Worm (Caenorhabditis elegans) whole organism, early embryonic: ENCODE results near the gene prcc-1.

Experiments
- ama-1 ChIP-seq: fragments of 150-350 bp; optimal IDR thresholded peaks from 2 replicates; lab custom pipeline; 2014
- flt-1 ChIP-seq: fragments of 200-800 bp; sonication (Bioruptor generic); IDR thresholded peaks from 2 replicates; pipeline ENCODE4 v1.3.6; 2022; ENCODE audit warnings: missing genetic modification characterization, missing compliant biosample characterization
- hmbx-1 ChIP-seq: sonication (generic microtip); optimal IDR thresholded peaks from 2 replicates; lab custom pipeline; 2016; ENCODE audit warnings: mild to moderate bottlenecking, missing genetic modification characterization, missing compliant biosample characterization
- pes-1 ChIP-seq: fragments of 200-800 bp; sonication (Bioruptor generic); IDR thresholded peaks from 2 replicates; pipeline ENCODE4 v1.3.6; 2022; ENCODE audit warnings: missing genetic modification reagents, missing genetic modification characterization, missing compliant biosample characterization
- tbx-11 ChIP-seq: fragments of 200-800 bp; sonication (Bioruptor generic); IDR thresholded peaks from 2 replicates; pipeline ENCODE4 v1.3.6; 2022; ENCODE audit warnings: missing genetic modification characterization, missing compliant biosample characterization

DNA sequence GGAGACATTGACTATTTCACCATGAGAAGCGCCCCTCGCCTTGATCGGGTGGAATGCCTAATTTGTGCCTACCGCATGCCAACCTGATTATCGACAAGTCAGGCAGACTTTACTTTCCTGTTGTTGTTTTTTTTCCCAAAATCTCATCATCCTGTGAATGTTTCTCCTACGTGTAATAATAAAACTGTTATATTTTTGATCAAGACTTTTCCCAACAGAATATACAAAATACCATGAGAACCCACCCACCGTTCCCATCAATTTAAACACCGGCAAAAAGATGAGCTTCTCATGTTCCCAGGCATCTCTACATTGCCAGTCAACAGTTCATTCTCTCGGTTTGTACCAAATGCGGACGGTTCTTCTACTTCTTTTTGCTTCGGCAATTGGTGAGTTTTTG, 46.7 kb downstream of the prcc-1 start, which contains the start of gene scl-9:
- no peak for TF ChIP-seq ama-1 (lab: Kevin White, UChicago)
- no peak for TF ChIP-seq pes-1 (GFP tag; lab: Robert Waterston, UW)
- TF ChIP-seq hmbx-1 (tag; lab: Kevin White, UChicago), result no peak
- TF ChIP-seq tbx-11, result no peak
- no peak for TF ChIP-seq flt-1 (GFP tag; lab: Robert Waterston, UW)
